Worm (Caenorhabditis elegans): ENCODE measurements around the gene abts-2.

Gene abts-2

DNA sequence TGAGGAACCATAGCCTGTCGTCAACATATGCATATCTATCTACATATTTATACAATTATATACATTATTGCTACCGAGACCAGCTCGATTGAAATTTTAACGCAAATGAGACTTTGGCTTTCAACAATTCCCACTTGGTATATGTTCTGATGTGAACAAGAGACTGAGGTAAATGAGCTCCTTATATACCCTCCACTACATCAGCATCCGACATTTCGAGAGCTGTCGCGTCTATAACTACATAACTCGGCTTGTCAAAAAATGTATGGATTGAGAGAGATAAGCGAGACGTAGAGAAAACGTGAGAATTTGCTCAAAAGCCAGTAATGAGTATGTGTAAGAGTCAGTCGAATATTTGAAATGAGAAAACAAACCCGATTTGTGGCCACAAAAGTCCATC lies 38.0 kb downstream of the abts-2 start:
- TF ChIP-seq sea-2 (GFP tag; optimal IDR thresholded peaks at IDR 0.05) (no peak), fos-1 (tag; optimal IDR thresholded peaks at IDR 0.05) (no peak), nhr-43 (tag; optimal IDR thresholded peaks at IDR 0.05; ENCODE audit: poor library complexity, severe bottlenecking) (no peak), nhr-77 (tag; optimal IDR thresholded peaks at IDR 0.05) (no peak), snpc-4 (tag; optimal IDR thresholded peaks at IDR 0.05) (peak; percentile 42)

ce11 chrX:11624621-11625020 lies 39.1 kb downstream of the abts-2 start:
- TF ChIP-seq snpc-4 (tag; optimal IDR thresholded peaks at IDR 0.05) (no peak), unc-62 (GFP tag; optimal IDR thresholded peaks at IDR 0.05) (no peak), aly-2 (tag; optimal IDR thresholded peaks at IDR 0.05) (no peak), elt-2 (tag; optimal IDR thresholded peaks at IDR 0.05) (no peak), nhr-11 (tag; optimal IDR thresholded peaks at IDR 0.05) (no peak), elt-3 (tag; optimal IDR thresholded peaks at IDR 0.05) (no peak), eor-1 (tag; optimal IDR thresholded peaks at IDR 0.05) (no peak), nhr-28 (tag; optimal IDR thresholded peaks at IDR 0.05) (no peak), mml-1 (tag; optimal IDR thresholded peaks at IDR 0.05) (no peak), jun-1 (tag; optimal IDR thresholded peaks at IDR 0.05) (no peak), daf-12 (tag; optimal IDR thresholded peaks at IDR 0.05) (no peak), zag-1 (tag; optimal IDR thresholded peaks at IDR 0.05) (no peak)

DNA sequence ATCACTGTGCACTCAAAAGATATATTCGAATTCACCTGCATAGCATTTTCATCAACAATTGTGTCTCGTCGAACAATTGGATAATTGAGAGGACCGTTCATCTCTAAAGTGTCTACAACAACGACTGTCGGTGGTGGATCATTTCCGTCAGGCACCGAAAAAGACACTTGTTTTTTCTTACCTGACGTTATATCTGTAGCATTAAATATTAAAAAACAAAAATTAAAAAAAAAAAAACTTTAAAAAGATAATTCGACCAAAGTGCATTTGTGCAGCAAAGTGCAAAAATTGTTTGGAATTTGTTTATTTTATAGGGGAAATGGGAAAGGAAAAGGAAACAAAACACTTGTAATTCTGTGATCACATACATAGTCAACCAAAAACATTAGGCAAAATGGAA lies 41.5 kb downstream of the abts-2 start, which contains the start of gene twk-44:
Gene twk-44 (minus strand): TSS at position 101 of the 400 bp plus-strand sequence.
- TF ChIP-seq ztf-4 (tag; optimal IDR thresholded peaks at IDR 0.05): no peak
- no peak for TF ChIP-seq tbx-2 (tag; optimal IDR thresholded peaks at IDR 0.05)
- no peak for TF ChIP-seq snpc-4 (tag; optimal IDR thresholded peaks at IDR 0.05)
- no peak for TF ChIP-seq nhr-77 (tag; optimal IDR thresholded peaks at IDR 0.05)
- TF ChIP-seq ceh-9 (tag; optimal IDR thresholded peaks at IDR 0.05): no peak
- TF ChIP-seq ceh-16 (tag; optimal IDR thresholded peaks at IDR 0.05): no peak
- no peak for TF ChIP-seq nhr-237 (tag; optimal IDR thresholded peaks at IDR 0.05)
- no peak for TF ChIP-seq lsy-12 (tag; optimal IDR thresholded peaks at IDR 0.05)
- TF ChIP-seq nfya-1 (tag; optimal IDR thresholded peaks at IDR 0.05; ENCODE audit: insufficient read depth): no peak
- TF ChIP-seq ceh-28 (tag; optimal IDR thresholded peaks at IDR 0.05): no peak
- no peak for TF ChIP-seq elt-1 (tag; optimal IDR thresholded peaks at IDR 0.05)
- no peak for TF ChIP-seq ama-1 (optimal IDR thresholded peaks at IDR 0.05)
- no peak for TF ChIP-seq elt-2 (tag; optimal IDR thresholded peaks at IDR 0.05)
- TF ChIP-seq ZK546.5 (tag; optimal IDR thresholded peaks at IDR 0.05): no peak
- no peak for TF ChIP-seq fkh-2 (tag; optimal IDR thresholded peaks at IDR 0.05)
- TF ChIP-seq hmg-11 (tag; optimal IDR thresholded peaks at IDR 0.05): no peak
- no peak for TF ChIP-seq unc-62 (GFP tag; optimal IDR thresholded peaks at IDR 0.05)

- TF ChIP-seq pqm-1 (tag; optimal IDR thresholded peaks at IDR 0.05) (no peak), nhr-25 (tag; optimal IDR thresholded peaks at IDR 0.05) (no peak)
These were observed 43.1 kb downstream of the abts-2 start, which contains the start of gene spp-30 for ce11 chrX:11628580-11628979. TSS of gene spp-30 (minus strand) at chrX:11628680.

DNA sequence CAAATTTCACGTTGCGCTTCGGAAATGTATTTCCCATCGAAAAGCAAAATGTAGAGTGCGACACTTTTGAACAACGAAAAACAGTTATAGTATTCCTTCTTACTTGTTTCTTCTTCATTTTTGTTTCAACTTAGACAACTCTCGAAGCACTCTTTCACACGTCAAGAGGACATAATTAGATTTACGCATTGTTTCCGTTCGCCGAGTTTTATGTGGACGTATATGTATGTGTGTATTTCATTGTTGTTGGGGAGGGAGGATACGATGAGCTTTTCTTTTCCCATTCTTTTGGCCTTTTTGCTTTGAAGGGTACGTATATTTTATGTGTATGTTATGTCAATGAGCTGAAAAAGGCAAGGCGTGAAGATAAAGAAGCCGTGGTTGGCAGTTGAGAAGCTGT lies 45.0 kb downstream of the abts-2 start:
- peak; percentile 43 for TF ChIP-seq fkh-10 (GFP tag; optimal IDR thresholded peaks at IDR 0.05)
- no peak for TF ChIP-seq lin-39 (tag; optimal IDR thresholded peaks at IDR 0.05)

DNA sequence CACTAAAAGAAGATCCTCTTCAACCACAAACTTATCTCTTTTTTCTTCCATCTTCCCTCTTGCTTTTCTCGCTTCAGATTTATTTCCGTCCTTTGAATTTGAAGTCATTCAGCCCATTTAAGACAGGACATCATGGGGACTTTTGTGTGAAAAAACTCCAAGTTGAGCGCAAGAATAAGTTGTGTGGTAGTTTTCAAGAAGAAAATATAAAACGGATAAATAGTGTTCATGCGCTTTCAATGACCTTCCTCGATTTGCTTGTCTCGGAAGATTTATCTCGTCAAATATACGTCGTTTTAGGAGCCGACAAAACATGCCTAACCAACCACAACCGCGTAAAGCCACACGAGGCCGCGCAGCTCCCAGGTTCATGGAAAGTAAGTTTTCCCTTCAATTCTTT lies 46.6 kb downstream of the abts-2 start, which contains the start of gene sto-6:
Gene sto-6 (plus strand): TSS at position 301 of the 400 bp plus-strand sequence.
- TF ChIP-seq ceh-16 (tag; optimal IDR thresholded peaks at IDR 0.05) (no peak), fos-1 (tag; optimal IDR thresholded peaks at IDR 0.05) (no peak), lin-39 (tag; optimal IDR thresholded peaks at IDR 0.05) (no peak), ZK546.5 (tag; optimal IDR thresholded peaks at IDR 0.05) (no peak), unc-39 (tag; optimal IDR thresholded peaks at IDR 0.05) (no peak), nhr-67 (tag; optimal IDR thresholded peaks at IDR 0.05) (no peak), R02D3.7 (tag; optimal IDR thresholded peaks at IDR 0.05) (no peak), elt-1 (tag; optimal IDR thresholded peaks at IDR 0.05) (no peak), lin-15B (tag; optimal IDR thresholded peaks at IDR 0.05) (no peak), nhr-23 (tag; optimal IDR thresholded peaks at IDR 0.05) (no peak), nhr-77 (tag; optimal IDR thresholded peaks at IDR 0.05) (no peak), nhr-237 (tag; optimal IDR thresholded peaks at IDR 0.05) (no peak), mdl-1 (tag; optimal IDR thresholded peaks at IDR 0.05) (no peak), ceh-28 (tag; optimal IDR thresholded peaks at IDR 0.05) (no peak)
